Fruit fly (Drosophila melanogaster): ENCODE data around the gene Gfat2.

DNA sequence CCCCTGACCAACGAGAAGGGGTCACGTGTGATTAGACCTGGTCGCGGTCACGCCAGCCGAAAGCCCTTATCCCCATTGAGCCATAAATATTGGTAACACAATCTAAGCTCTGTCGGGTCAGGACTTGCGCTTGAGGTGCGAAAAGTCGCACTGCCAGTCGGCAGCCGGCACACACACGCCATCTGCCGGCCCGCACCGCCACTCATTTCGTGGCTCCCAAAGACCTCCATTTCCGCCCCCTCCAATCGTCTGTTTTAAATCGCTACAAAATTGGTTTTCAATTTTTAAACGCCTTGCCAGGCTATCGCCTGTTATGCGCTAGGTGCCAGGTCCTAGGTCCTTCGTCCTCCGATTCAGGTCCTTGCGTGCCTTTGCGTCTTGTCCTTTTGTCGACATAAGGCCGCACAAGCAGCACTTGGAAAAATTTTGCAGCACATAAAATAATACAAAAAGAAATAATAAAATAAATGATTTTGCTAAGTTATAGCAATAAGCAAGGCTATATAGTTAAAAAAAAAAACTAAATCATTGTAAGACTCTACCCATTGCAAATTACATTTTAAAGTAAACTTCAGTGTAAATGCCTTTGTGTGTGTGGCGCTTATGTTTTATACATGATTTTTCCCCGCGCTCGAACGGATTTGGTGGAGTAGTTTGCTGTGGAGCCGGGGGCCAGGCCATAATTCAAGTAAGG, 22.3 kb downstream of the Gfat2 start:
- TF ChIP-seq CG15710 (tag; optimal IDR thresholded peaks at IDR 0.05) (no peak), Ets98B (GFP tag; IDR thresholded peaks at IDR 0.05) (no peak), CG8159 (tag; optimal IDR thresholded peaks at IDR 0.05) (peak; percentile 52)

Data from whole organism, pupa.